Worm (Caenorhabditis elegans) whole organism, L2 larva: Measurements from ENCODE around the gene Y55F3AM.9.

Source experiments
- R02D3.7 ChIP-seq: fragments of 150-350 bp; optimal IDR thresholded peaks from 2 replicates; lab custom pipeline; 2014; ENCODE audit warnings: missing biosample characterization, missing genetic modification characterization
- lin-39 ChIP-seq: fragments of 150-350 bp; optimal IDR thresholded peaks from 2 replicates; lab custom pipeline; 2014; ENCODE audit warnings: missing biosample characterization, missing genetic modification reagents, missing genetic modification characterization
- nhr-11 ChIP-seq: fragments of 150-350 bp; optimal IDR thresholded peaks from 2 replicates; lab custom pipeline; 2014; ENCODE audit warnings: missing biosample characterization, missing genetic modification characterization
- nhr-21 ChIP-seq: fragments of 150-350 bp; optimal IDR thresholded peaks from 2 replicates; lab custom pipeline; 2014; ENCODE audit warnings: missing biosample characterization, missing genetic modification characterization

DNA sequence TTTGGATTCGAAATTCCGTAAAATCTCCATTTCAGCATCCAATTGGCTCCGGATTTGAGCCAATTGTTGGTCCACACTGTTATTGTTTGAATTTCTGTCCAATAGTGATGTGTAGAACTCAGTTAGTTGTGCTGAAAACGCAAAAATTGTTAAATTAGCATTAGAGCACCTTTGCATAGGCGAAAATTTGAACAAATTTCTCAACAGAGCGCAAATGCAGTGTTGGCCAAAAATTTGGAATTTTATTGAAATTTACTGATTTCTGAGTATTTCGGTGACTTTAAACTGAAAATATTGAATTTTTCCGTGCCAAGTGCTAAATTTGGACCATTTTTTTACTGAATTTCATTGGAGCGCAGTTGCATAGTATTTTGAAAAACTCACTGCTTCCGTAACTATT lies 31.0 kb upstream of the Y55F3AM.9 start:
- no peak for TF ChIP-seq nhr-21 (tag; lab: Kevin White, UChicago)
- TF ChIP-seq R02D3.7 (tag; lab: Kevin White, UChicago) = no peak
- TF ChIP-seq nhr-11 (tag; lab: Kevin White, UChicago) = no peak
- no peak for TF ChIP-seq lin-39 (tag; lab: Kevin White, UChicago)
